Worm (Caenorhabditis elegans): ENCODE results near the gene akt-1.

Gene akt-1

DNA sequence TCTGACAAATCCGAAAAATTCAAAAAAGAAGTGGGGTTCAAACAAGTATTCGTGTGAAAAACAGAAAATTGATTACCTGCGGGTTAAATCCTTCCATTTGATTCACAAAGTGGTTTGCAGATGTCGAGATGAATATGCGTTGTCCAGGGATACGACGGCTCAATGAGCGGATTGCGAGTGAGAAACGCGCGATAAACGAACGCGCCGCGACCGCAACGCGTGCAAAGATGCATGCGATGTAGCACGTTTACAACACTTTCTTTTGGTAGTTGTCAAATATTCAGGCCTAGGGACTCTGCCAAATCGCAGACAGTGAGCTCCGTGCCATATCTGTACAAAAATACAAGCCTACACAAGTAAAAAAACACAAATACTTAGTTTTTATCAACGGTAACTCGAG is 10.0 kb upstream of the akt-1 start, which contains the start of gene fubl-1 (continued):
- TF ChIP-seq sup-37 (GFP tag; optimal IDR thresholded peaks at IDR 0.05), result no peak
- TF ChIP-seq dpl-1 (GFP tag; optimal IDR thresholded peaks at IDR 0.05), result peak in 2 of 3 experiments; percentile 41 to 62
- no peak for TF ChIP-seq fkh-10 (GFP tag; optimal IDR thresholded peaks at IDR 0.05)
- no peak for TF ChIP-seq ztf-4 (tag; optimal IDR thresholded peaks at IDR 0.05)
- TF ChIP-seq nhr-85 (tag), result no peak
- TF ChIP-seq nhr-71 (tag; optimal IDR thresholded peaks at IDR 0.05), result peak; percentile 24
- TF ChIP-seq nhr-12 (tag; optimal IDR thresholded peaks at IDR 0.05), result no peak
- TF ChIP-seq dsc-1 (tag; optimal IDR thresholded peaks at IDR 0.05), result peak; percentile 25
- TF ChIP-seq lin-14 (GFP tag; optimal IDR thresholded peaks at IDR 0.05), result peak; percentile 43
- no peak for TF ChIP-seq fos-1 (tag; optimal IDR thresholded peaks at IDR 0.05)
- TF ChIP-seq lin-39 (tag; optimal IDR thresholded peaks at IDR 0.05), result no peak
- no peak for TF ChIP-seq tbx-2 (tag; optimal IDR thresholded peaks at IDR 0.05)
- TF ChIP-seq ceh-82 (tag; optimal IDR thresholded peaks at IDR 0.05), result peak in 1 of 3 experiments; percentile 61
- no peak for TF ChIP-seq hlh-4 (tag; optimal IDR thresholded peaks at IDR 0.05)
- TF ChIP-seq zag-1 (tag; optimal IDR thresholded peaks at IDR 0.05), result no peak
- TF ChIP-seq xbp-1 (tag; optimal IDR thresholded peaks at IDR 0.05), result peak; percentile 10
- TF ChIP-seq jun-1 (tag; optimal IDR thresholded peaks at IDR 0.05), result no peak
- no peak for TF ChIP-seq ceh-90 (tag; optimal IDR thresholded peaks at IDR 0.05)
- no peak for TF ChIP-seq egl-13 (tag; optimal IDR thresholded peaks at IDR 0.05)
- no peak for TF ChIP-seq efl-3 (GFP tag; optimal IDR thresholded peaks at IDR 0.05)
- TF ChIP-seq nhr-90 (tag; optimal IDR thresholded peaks at IDR 0.05; ENCODE audit: poor library complexity), result no peak
- TF ChIP-seq efl-1 (optimal IDR thresholded peaks at IDR 0.05), result peak; percentile 37 to 42
- peak in 1 of 2 experiments; percentile 27 for TF ChIP-seq efl-1 (GFP tag; optimal IDR thresholded peaks at IDR 0.05 in 1 of 2)

DNA sequence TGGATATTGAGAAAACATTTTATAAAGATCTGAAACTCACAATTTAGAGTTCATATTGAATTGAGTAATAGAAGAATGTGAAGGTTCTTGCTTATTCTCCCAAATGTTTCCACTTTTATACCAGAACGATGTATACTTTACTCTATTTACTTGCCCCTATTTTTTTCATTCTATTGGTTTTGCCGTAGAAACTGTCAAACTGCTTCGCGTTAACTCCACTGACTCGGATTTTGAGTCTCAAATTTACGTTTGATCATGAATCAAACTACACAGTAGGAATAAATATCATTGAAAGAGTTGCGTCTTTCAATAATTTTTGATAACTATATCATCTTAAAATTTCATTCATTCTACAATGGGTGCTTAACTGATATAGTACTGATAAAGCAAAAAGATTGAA is 8.8 kb upstream of the akt-1 start, which contains the start of gene fipr-8:
fipr-8 (minus strand) TSS at position 101 of the 400 bp plus-strand sequence.
- TF ChIP-seq fkh-8 (tag; optimal IDR thresholded peaks at IDR 0.05), result no peak
- TF ChIP-seq xbp-1 (tag; optimal IDR thresholded peaks at IDR 0.05), result no peak
- no peak for TF ChIP-seq ces-1 (GFP tag; optimal IDR thresholded peaks at IDR 0.05)
- no peak for TF ChIP-seq aly-2 (tag; optimal IDR thresholded peaks at IDR 0.05)
- TF ChIP-seq ceh-8 (GFP tag; optimal IDR thresholded peaks at IDR 0.05), result no peak
- TF ChIP-seq fkh-4 (tag; optimal IDR thresholded peaks at IDR 0.05; ENCODE audit: borderline replicate concordance), result no peak
- TF ChIP-seq alr-1 (tag; optimal IDR thresholded peaks at IDR 0.05; ENCODE audit: borderline replicate concordance), result no peak
- no peak for TF ChIP-seq vab-15 (tag; optimal IDR thresholded peaks at IDR 0.05)
- TF ChIP-seq C34B4.2 (tag; optimal IDR thresholded peaks at IDR 0.05), result no peak
- TF ChIP-seq nhr-28 (tag; optimal IDR thresholded peaks at IDR 0.05), result no peak
- TF ChIP-seq nhr-237 (tag; optimal IDR thresholded peaks at IDR 0.05), result no peak
- no peak for TF ChIP-seq fos-1 (tag; optimal IDR thresholded peaks at IDR 0.05)
- no peak for TF ChIP-seq nhr-71 (tag; optimal IDR thresholded peaks at IDR 0.05)
- TF ChIP-seq mab-9 (GFP tag; IDR thresholded peaks at IDR 0.05), result no peak
- TF ChIP-seq hlh-17 (GFP tag; optimal IDR thresholded peaks at IDR 0.05; ENCODE audit: borderline replicate concordance), result no peak
- no peak for TF ChIP-seq snpc-4 (tag; optimal IDR thresholded peaks at IDR 0.05)
- TF ChIP-seq hpl-2 (GFP tag; optimal IDR thresholded peaks at IDR 0.05), result no peak

DNA sequence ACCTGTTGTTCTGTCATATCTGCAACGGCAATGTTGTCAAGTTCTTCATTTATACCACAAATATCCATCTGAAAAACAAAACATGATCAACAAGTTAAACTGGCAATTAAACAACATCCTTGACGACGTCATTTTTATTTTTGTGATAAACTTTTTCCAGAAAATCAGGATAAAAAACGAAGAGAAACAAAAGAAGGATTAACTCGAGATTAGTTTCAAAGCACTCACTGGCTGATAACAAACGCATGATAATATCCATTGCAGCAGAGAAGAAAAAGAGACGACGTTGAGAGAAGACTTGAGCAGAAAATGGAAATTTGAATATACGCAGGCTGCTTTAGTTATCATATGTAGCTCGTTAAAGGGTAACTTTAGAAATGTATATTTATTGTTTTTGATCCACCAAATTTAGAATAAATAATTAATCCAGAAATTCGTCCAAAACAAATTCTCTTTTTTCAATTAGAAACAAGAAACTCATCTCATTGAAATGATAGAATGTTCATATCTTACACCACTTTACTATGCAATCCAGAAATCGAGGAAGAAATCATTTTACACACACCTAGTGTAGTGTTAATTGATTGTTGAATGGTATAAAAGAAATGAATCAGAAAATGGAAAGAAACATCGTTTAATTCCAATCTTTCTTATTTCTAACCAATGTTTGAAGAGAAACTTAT is 7.4 kb upstream of the akt-1 start, which contains the start of the genes C12D8.21 and col-148:
C12D8.21 (minus strand) TSS at position 68 of the 683 bp plus-strand sequence.
col-148 (plus strand) TSS at position 633 of the 683 bp plus-strand sequence.
- TF ChIP-seq sox-4 (tag; optimal IDR thresholded peaks at IDR 0.05) (peak; percentile 22), dpl-1 (GFP tag; optimal IDR thresholded peaks at IDR 0.05) (no peak), nhr-71 (tag; optimal IDR thresholded peaks at IDR 0.05) (peak; percentile 11), fkh-8 (tag; optimal IDR thresholded peaks at IDR 0.05) (peak; percentile 72), pax-3 (tag; optimal IDR thresholded peaks at IDR 0.05) (peak; percentile 62), nhr-47 (tag; optimal IDR thresholded peaks at IDR 0.05) (peak; percentile 35), blmp-1 (tag; optimal IDR thresholded peaks at IDR 0.05) (no peak), dsc-1 (tag; optimal IDR thresholded peaks at IDR 0.05) (peak; percentile 96)

Data from whole organism, L1 larva.